Comparison of ENCODE assay signal across 1 fruit fly cellular context in the genomic region with DNA sequence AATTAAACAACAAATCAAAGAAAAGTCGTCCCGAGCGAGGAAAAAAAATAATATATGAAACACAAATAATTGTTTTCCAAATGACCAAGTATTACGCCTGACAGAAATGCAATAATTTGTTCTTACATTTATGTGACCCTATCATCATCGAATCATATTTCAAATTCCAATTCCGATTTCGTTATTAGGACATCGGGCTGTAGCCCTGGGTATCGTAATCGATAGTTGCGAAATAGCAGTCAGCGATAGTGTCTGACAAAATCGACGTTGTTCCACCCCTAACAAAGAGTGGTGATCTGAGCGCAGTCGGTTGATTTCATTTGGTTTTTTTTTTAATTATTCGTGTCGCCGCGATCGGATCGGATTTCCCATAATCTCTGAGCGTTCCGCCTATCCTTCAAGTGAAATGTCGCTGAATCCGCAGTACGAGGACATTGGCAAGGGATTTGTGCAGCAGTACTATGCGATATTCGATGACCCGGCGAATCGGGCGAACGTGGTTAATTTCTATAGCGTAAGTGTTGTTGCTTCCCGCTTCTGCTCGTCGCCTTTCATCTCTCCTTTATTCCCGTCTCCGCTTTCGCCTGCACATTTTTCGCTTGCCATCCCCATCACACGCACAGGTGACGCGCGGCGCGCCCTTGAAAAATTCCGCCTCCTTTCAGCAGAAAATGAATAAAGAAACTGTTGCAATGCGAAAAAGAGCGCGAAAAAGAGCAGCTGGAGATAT.
TF ChIP-seq lines count a peak whose summit lies in the region.

A gene (plus strand): TSS at position 262 of the 730 bp plus-strand sequence.

TF ChIP-seq in whole organism, embryonic, 481 proteins besides CTCF, POLR2A, EP300 and RAD21 (continued from another document and continues in another):
- TF ChIP-seq CG8944 (GFP tag; optimal IDR thresholded peaks at IDR 0.05; lab: Kevin White, UChicago) (peak; percentile 26), unc-4 (GFP tag; IDR thresholded peaks at IDR 0.05; lab: Robert Waterston, UW; ENCODE audit: partially characterized antibody) (peak; percentile 70), CG12299 (tag; optimal IDR thresholded peaks at IDR 0.05; lab: Kevin White, UChicago) (no peak), HmgD (GFP tag; optimal IDR thresholded peaks at IDR 0.05; lab: Kevin White, UChicago) (peak; percentile 55), CG9727 (GFP tag; optimal IDR thresholded peaks at IDR 0.05; lab: Kevin White, UChicago) (no peak), ems (GFP tag; optimal IDR thresholded peaks at IDR 0.05; lab: Kevin White, UChicago) (no peak), chm (GFP tag; IDR thresholded peaks at IDR 0.05; lab: Robert Waterston, UW) (no peak), CG34422 (GFP tag; IDR thresholded peaks at IDR 0.05; lab: Robert Waterston, UW) (peak; percentile 34; the same call in 1 of the 3 replicates), CG14441 (GFP tag; IDR thresholded peaks at IDR 0.05; lab: Robert Waterston, UW) (0 out of 2 replicates have a peak, but pooled peaks have one; percentile 35), CG34224 (GFP tag; IDR thresholded peaks at IDR 0.05; lab: Robert Waterston, UW; ENCODE audit: partially characterized antibody) (peak; percentile 61), run (tag; optimal IDR thresholded peaks at IDR 0.05; lab: Kevin White, UChicago) (no peak), Ets97D (GFP tag; optimal IDR thresholded peaks at IDR 0.05; lab: Kevin White, UChicago) (peak; percentile 54), NC2α (GFP tag; optimal IDR thresholded peaks at IDR 0.05; lab: Kevin White, UChicago) (no peak), rib (GFP tag; IDR thresholded peaks at IDR 0.05; lab: Robert Waterston, UW) (no peak), CG7928 (GFP tag; optimal IDR thresholded peaks at IDR 0.05; lab: Kevin White, UChicago) (peak; percentile 86), Pdp1 (GFP tag; optimal IDR thresholded peaks at IDR 0.05; lab: Kevin White, UChicago) (peak in 1 of 2 experiments; percentile 38), prd (optimal IDR thresholded peaks at IDR 0.05; lab: Kevin White, UChicago) (no peak), prd (GFP tag; IDR thresholded peaks at IDR 0.05; lab: Robert Waterston, UW) (0 out of 3 replicates have a peak, but pooled peaks have one; percentile 11), CG8290 (GFP tag; optimal IDR thresholded peaks at IDR 0.05; lab: Kevin White, UChicago) (no peak), CG8290 (tag; optimal IDR thresholded peaks at IDR 0.05; lab: Kevin White, UChicago) (peak in 1 of 2 experiments; percentile 58), klu (GFP tag; IDR thresholded peaks at IDR 0.05; lab: Robert Waterston, UW) (0 out of 2 replicates have a peak, but pooled peaks have one; percentile 14), Rfx (GFP tag; IDR thresholded peaks at IDR 0.05; lab: Robert Waterston, UW) (peak; percentile 61), nerfin-2 (GFP tag; IDR thresholded peaks at IDR 0.05; lab: Robert Waterston, UW; ENCODE audit: partially characterized antibody) (peak; percentile 75), ssp (GFP tag; IDR thresholded peaks at IDR 0.05; lab: Robert Waterston, UW) (no peak), CG10147 (GFP tag; optimal IDR thresholded peaks at IDR 0.05; lab: Kevin White, UChicago) (no peak), pho (GFP tag; optimal IDR thresholded peaks at IDR 0.05; lab: Kevin White, UChicago) (peak; percentile 17), zfh1 (GFP tag; IDR thresholded peaks at IDR 0.05; lab: Robert Waterston, UW) (0 out of 3 replicates have a peak, but pooled peaks have one; percentile 29), Bgb (GFP tag; IDR thresholded peaks at IDR 0.05; lab: Robert Waterston, UW; ENCODE audit: partially characterized antibody) (peak; percentile 91), CG9609 (GFP tag; optimal IDR thresholded peaks at IDR 0.05; lab: Kevin White, UChicago) (no peak), HLHmδ (GFP tag; optimal IDR thresholded peaks at IDR 0.05; lab: Kevin White, UChicago) (peak; percentile 48), CG12391 (tag; optimal IDR thresholded peaks at IDR 0.05; lab: Kevin White, UChicago) (no peak), Med (GFP tag; lab: Kevin White, UChicago) (peak; percentile 75), az2 (GFP tag; optimal IDR thresholded peaks at IDR 0.05; lab: Kevin White, UChicago) (peak; percentile 16), Ptx1 (GFP tag; IDR thresholded peaks at IDR 0.05; lab: Robert Waterston, UW) (peak; percentile 34; the same call in 1 of the 2 replicates), CG42726 (GFP tag; IDR thresholded peaks at IDR 0.05; lab: Robert Waterston, UW; ENCODE audit: partially characterized antibody) (peak; percentile 84; the same call in 1 of the 2 replicates), aop (GFP tag; IDR thresholded peaks at IDR 0.05; lab: Robert Waterston, UW) (no peak), gro (GFP tag; optimal IDR thresholded peaks at IDR 0.05; lab: Kevin White, UChicago) (peak; percentile 26), Doc3 (GFP tag; IDR thresholded peaks at IDR 0.05; lab: Robert Waterston, UW; ENCODE audit: partially characterized antibody) (peak; percentile 57; the same call in 2 of the 3 replicates), peb (GFP tag; IDR thresholded peaks at IDR 0.05; lab: Robert Waterston, UW) (no peak), NfI (GFP tag; optimal IDR thresholded peaks at IDR 0.05; lab: Kevin White, UChicago) (peak; percentile 33), Bteb2 (GFP tag; optimal IDR thresholded peaks at IDR 0.05; lab: Kevin White, UChicago) (no peak), CG14965 (GFP tag; optimal IDR thresholded peaks at IDR 0.05; lab: Kevin White, UChicago; ENCODE audit: borderline replicate concordance) (no peak), ap (GFP tag; IDR thresholded peaks at IDR 0.05; lab: Robert Waterston, UW) (no peak), CG14050 (GFP tag; IDR thresholded peaks at IDR 0.05; lab: Robert Waterston, UW) (no peak), Oaz (GFP tag; IDR thresholded peaks at IDR 0.05; lab: Robert Waterston, UW) (no peak), Hsf (GFP tag; optimal IDR thresholded peaks at IDR 0.05; lab: Kevin White, UChicago) (peak; percentile 37), Xbp1 (GFP tag; optimal IDR thresholded peaks at IDR 0.05; lab: Kevin White, UChicago) (peak; percentile 40), Kr (GFP tag; optimal IDR thresholded peaks at IDR 0.05; lab: Kevin White, UChicago) (no peak), cg (GFP tag; optimal IDR thresholded peaks at IDR 0.05; lab: Kevin White, UChicago) (no peak), CG7963 (GFP tag; IDR thresholded peaks at IDR 0.05; lab: Robert Waterston, UW; ENCODE audit: partially characterized antibody) (peak; percentile 89), stwl (tag; optimal IDR thresholded peaks at IDR 0.05; lab: Kevin White, UChicago) (peak; percentile 44), CG4617 (GFP tag; optimal IDR thresholded peaks at IDR 0.05; lab: Kevin White, UChicago; ENCODE audit: borderline replicate concordance) (peak; percentile 30), CG1603 (tag; optimal IDR thresholded peaks at IDR 0.05; lab: Kevin White, UChicago) (peak; percentile 60), CG11696 (GFP tag; IDR thresholded peaks at IDR 0.05; lab: Robert Waterston, UW) (no peak), Sox102F (GFP tag; optimal IDR thresholded peaks at IDR 0.05; lab: Kevin White, UChicago) (no peak), CG4730 (GFP tag; IDR thresholded peaks at IDR 0.05; lab: Robert Waterston, UW) (no peak), CG10267 (tag; optimal IDR thresholded peaks at IDR 0.05; lab: Kevin White, UChicago) (no peak), CrebB (tag; optimal IDR thresholded peaks at IDR 0.05; lab: Kevin White, UChicago) (no peak), CHES-1-like (GFP tag; optimal IDR thresholded peaks at IDR 0.05; lab: Kevin White, UChicago) (peak; percentile 9), row (GFP tag; IDR thresholded peaks at IDR 0.05; lab: Robert Waterston, UW) (peak; percentile 55), E2f2 (GFP tag; IDR thresholded peaks at IDR 0.05; lab: Robert Waterston, UW) (peak; percentile 64), CG6654 (GFP tag; optimal IDR thresholded peaks at IDR 0.05; lab: Kevin White, UChicago) (no peak), tio (GFP tag; optimal IDR thresholded peaks at IDR 0.05; lab: Kevin White, UChicago) (no peak), CG11695 (GFP tag; IDR thresholded peaks at IDR 0.05; lab: Robert Waterston, UW) (no peak), HmgZ (tag; optimal IDR thresholded peaks at IDR 0.05; lab: Kevin White, UChicago) (peak; percentile 9), CG11398 (GFP tag; optimal IDR thresholded peaks at IDR 0.05; lab: Kevin White, UChicago) (no peak), CG5245 (GFP tag; optimal IDR thresholded peaks at IDR 0.05; lab: Kevin White, UChicago) (no peak), vnd (GFP tag; IDR thresholded peaks at IDR 0.05; lab: Robert Waterston, UW; ENCODE audit: partially characterized antibody) (peak; percentile 76), CG14860 (GFP tag; IDR thresholded peaks at IDR 0.05; lab: Robert Waterston, UW; ENCODE audit: partially characterized antibody) (peak; percentile 80), knrl (GFP tag; IDR thresholded peaks at IDR 0.05; lab: Robert Waterston, UW; ENCODE audit: partially characterized antibody) (peak; percentile 78; the same call in 2 of the 3 replicates), Lhr (GFP tag; optimal IDR thresholded peaks at IDR 0.05; lab: Kevin White, UChicago) (peak; percentile 13), CG9932 (GFP tag; IDR thresholded peaks at IDR 0.05; lab: Robert Waterston, UW) (peak; percentile 80), seq (GFP tag; IDR thresholded peaks at IDR 0.05; lab: Robert Waterston, UW) (no peak), CG31388 (GFP tag; optimal IDR thresholded peaks at IDR 0.05; lab: Kevin White, UChicago) (no peak), phol (tag; optimal IDR thresholded peaks at IDR 0.05; lab: Kevin White, UChicago) (peak; percentile 4), CG11456 (GFP tag; IDR thresholded peaks at IDR 0.05; lab: Robert Waterston, UW) (0 out of 3 replicates have a peak, but pooled peaks have one; percentile 41), NC2β (GFP tag; optimal IDR thresholded peaks at IDR 0.05; lab: Kevin White, UChicago) (peak; percentile 30), CG8089 (GFP tag; optimal IDR thresholded peaks at IDR 0.05; lab: Kevin White, UChicago) (no peak), Sin3A (optimal IDR thresholded peaks at IDR 0.05; lab: Kevin White, UChicago) (peak; percentile 19), zen2 (GFP tag; IDR thresholded peaks at IDR 0.05; lab: Robert Waterston, UW; ENCODE audit: partially characterized antibody) (peak; percentile 76; the same call in 2 of the 3 replicates), slbo (GFP tag; IDR thresholded peaks at IDR 0.05; lab: Robert Waterston, UW) (peak; percentile 61), H15 (GFP tag; IDR thresholded peaks at IDR 0.05; lab: Robert Waterston, UW) (no peak), CG2120 (GFP tag; optimal IDR thresholded peaks at IDR 0.05; lab: Kevin White, UChicago) (peak; percentile 22), nau (GFP tag; optimal IDR thresholded peaks at IDR 0.05; lab: Kevin White, UChicago) (no peak), CG2116 (GFP tag; optimal IDR thresholded peaks at IDR 0.05; lab: Kevin White, UChicago) (peak; percentile 49), gfzf (GFP tag; optimal IDR thresholded peaks at IDR 0.05; lab: Kevin White, UChicago) (peak; percentile 50), br (optimal IDR thresholded peaks at IDR 0.05; lab: Kevin White, UChicago) (no peak), CG13624 (GFP tag; optimal IDR thresholded peaks at IDR 0.05; lab: Kevin White, UChicago) (peak; percentile 12), amos (GFP tag; IDR thresholded peaks at IDR 0.05; lab: Robert Waterston, UW; ENCODE audit: partially characterized antibody) (peak; percentile 90), CG12769 (tag; optimal IDR thresholded peaks at IDR 0.05; lab: Kevin White, UChicago) (peak; percentile 2), zfh2 (GFP tag; optimal IDR thresholded peaks at IDR 0.05; lab: Kevin White, UChicago) (peak; percentile 40), CG7786 (GFP tag; optimal IDR thresholded peaks at IDR 0.05; lab: Kevin White, UChicago) (no peak), MESR4 (GFP tag; optimal IDR thresholded peaks at IDR 0.05; lab: Kevin White, UChicago) (peak; percentile 56), sens-2 (GFP tag; IDR thresholded peaks at IDR 0.05; lab: Robert Waterston, UW) (no peak), crol (GFP tag; IDR thresholded peaks at IDR 0.05; lab: Robert Waterston, UW) (no peak), CG12659 (GFP tag; optimal IDR thresholded peaks at IDR 0.05; lab: Kevin White, UChicago) (peak; percentile 34), CG18619 (GFP tag; optimal IDR thresholded peaks at IDR 0.05; lab: Kevin White, UChicago) (no peak), hth (optimal IDR thresholded peaks at IDR 0.05; lab: Kevin White, UChicago) (no peak), B-H2 (GFP tag; optimal IDR thresholded peaks at IDR 0.05; lab: Kevin White, UChicago) (no peak), HLH4C (GFP tag; IDR thresholded peaks at IDR 0.05; lab: Robert Waterston, UW; ENCODE audit: partially characterized antibody) (peak; percentile 80), pzg (GFP tag; optimal IDR thresholded peaks at IDR 0.05; lab: Kevin White, UChicago) (peak; percentile 79), BEAF-32 (GFP tag; optimal IDR thresholded peaks at IDR 0.05; lab: Kevin White, UChicago) (peak; percentile 86), CG6791 (GFP tag; IDR thresholded peaks at IDR 0.05; lab: Robert Waterston, UW; ENCODE audit: partially characterized antibody) (peak; percentile 89), NFAT (GFP tag; IDR thresholded peaks at IDR 0.05; lab: Robert Waterston, UW) (peak; percentile 56; the same call in 1 of the 2 replicates), dan (GFP tag; IDR thresholded peaks at IDR 0.05; lab: Robert Waterston, UW) (no peak), dmrt11E (tag; optimal IDR thresholded peaks at IDR 0.05; lab: Kevin White, UChicago) (no peak), Myb (GFP tag; optimal IDR thresholded peaks at IDR 0.05; lab: Kevin White, UChicago) (peak; percentile 28), H2.0 (GFP tag; IDR thresholded peaks at IDR 0.05; lab: Robert Waterston, UW) (no peak), Dip3 (GFP tag; optimal IDR thresholded peaks at IDR 0.05; lab: Kevin White, UChicago) (peak; percentile 30), jigr1 (GFP tag; IDR thresholded peaks at IDR 0.05; lab: Robert Waterston, UW) (no peak), mirr (GFP tag; optimal IDR thresholded peaks at IDR 0.05; lab: Kevin White, UChicago) (peak; percentile 17), jumu (GFP tag; optimal IDR thresholded peaks at IDR 0.05; lab: Kevin White, UChicago) (no peak), CG15514 (GFP tag; optimal IDR thresholded peaks at IDR 0.05; lab: Kevin White, UChicago) (peak; percentile 51), CG1832 (GFP tag; optimal IDR thresholded peaks at IDR 0.05; lab: Kevin White, UChicago) (no peak), Opbp (GFP tag; IDR thresholded peaks at IDR 0.05; lab: Robert Waterston, UW; ENCODE audit: partially characterized antibody) (peak; percentile 88), Scr (GFP tag; IDR thresholded peaks at IDR 0.05; lab: Robert Waterston, UW; ENCODE audit: partially characterized antibody) (peak; percentile 80), bbx (GFP tag; IDR thresholded peaks at IDR 0.05; lab: Robert Waterston, UW; ENCODE audit: partially characterized antibody) (peak; percentile 90), ato (GFP tag; IDR thresholded peaks at IDR 0.05; lab: Robert Waterston, UW; ENCODE audit: partially characterized antibody) (peak; percentile 77)
